Worm (Caenorhabditis elegans) whole organism, early embryonic: Measurements from ENCODE around the gene fbxc-36.

Experiments used
- F13C5.2 ChIP-seq: sonication (generic microtip); optimal IDR thresholded peaks from 2 replicates; lab custom pipeline; 2017; ENCODE audit warnings: mild to moderate bottlenecking, missing genetic modification characterization, inconsistent platforms, missing compliant biosample characterization
- ama-1 ChIP-seq: fragments of 150-350 bp; optimal IDR thresholded peaks from 2 replicates; lab custom pipeline; 2014
- ceh-13 ChIP-seq: fragments of 200-800 bp; sonication (Bioruptor generic); optimal IDR thresholded peaks from 2 replicates; lab custom pipeline; 2018; ENCODE audit warnings: mild to moderate bottlenecking, missing genetic modification characterization, missing compliant biosample characterization
- flt-1 ChIP-seq: fragments of 200-800 bp; sonication (Bioruptor generic); IDR thresholded peaks from 2 replicates; pipeline ENCODE4 v1.3.6; 2022; ENCODE audit warnings: missing genetic modification characterization, missing compliant biosample characterization
- sea-1 ChIP-seq: fragments of 200-800 bp; sonication (Bioruptor generic); conservative IDR thresholded peaks from 2 replicates; pipeline ENCODE4 v1.3.6; 2022; ENCODE audit warnings: missing genetic modification characterization, missing compliant biosample characterization
- tbx-11 ChIP-seq: fragments of 200-800 bp; sonication (Bioruptor generic); IDR thresholded peaks from 2 replicates; pipeline ENCODE4 v1.3.6; 2022; ENCODE audit warnings: missing genetic modification characterization, missing compliant biosample characterization
- tra-4 ChIP-seq: sonication (generic microtip); optimal IDR thresholded peaks from 2 replicates; lab custom pipeline; 2017; ENCODE audit warnings: missing genetic modification characterization, missing compliant biosample characterization

- TF ChIP-seq tbx-11 (GFP tag; lab: Robert Waterston, UW) (no peak), flt-1 (GFP tag; lab: Robert Waterston, UW) (no peak), ceh-13 (GFP tag; lab: Kevin White, UChicago) (no peak), ama-1 (lab: Kevin White, UChicago) (no peak), sea-1 (no peak), tra-4 (tag; lab: Kevin White, UChicago) (no peak), F13C5.2 (tag; lab: Kevin White, UChicago) (no peak)
These were observed 23.5 kb upstream of the fbxc-36 start, which contains the start of gene fbxc-30 for ce11 chrII:917324-917723.
